Fruit fly (Drosophila melanogaster) whole organism, embryonic: ENCODE results near the gene AnxB9.

Experiments
- Bgb ChIP-seq: fragments of 200-800 bp; sonication (Bioruptor generic); IDR thresholded peaks from 2 replicates; pipeline ENCODE4 v1.3.6; 2022; ENCODE audit warnings: missing biosample characterization, missing genetic modification characterization; ENCODE audit not compliant: partially characterized antibody
- CG10321 ChIP-seq: fragments of 200-800 bp; sonication (Bioruptor generic); IDR thresholded peaks from 2 replicates; pipeline ENCODE4 v1.3.6; 2022; ENCODE audit warnings: missing biosample characterization, missing genetic modification characterization
- CG10431 ChIP-seq: fragments of 200-800 bp; sonication (Bioruptor generic); optimal IDR thresholded peaks from 3 replicates; lab custom pipeline; 2018; ENCODE audit warnings: missing biosample characterization, mild to moderate bottlenecking, missing genetic modification characterization
- CG11247 ChIP-seq: fragments of 200-800 bp; sonication (Bioruptor generic); IDR thresholded peaks from 2 replicates; pipeline ENCODE4 v1.3.6; 2022; ENCODE audit warnings: missing biosample characterization, missing genetic modification characterization
- CG12659 ChIP-seq: fragments of 200-800 bp; sonication (Bioruptor generic); optimal IDR thresholded peaks from 3 replicates; lab custom pipeline; 2017; ENCODE audit warnings: mild to moderate bottlenecking, missing biosample characterization, missing genetic modification reagents, missing genetic modification characterization
- CG13123 ChIP-seq: fragments of 200-800 bp; sonication (Bioruptor generic); optimal IDR thresholded peaks from 2 replicates; lab custom pipeline; 2016; ENCODE audit warnings: missing biosample characterization, missing genetic modification characterization
- CG14710 ChIP-seq: fragments of 200-800 bp; sonication (Bioruptor generic); optimal IDR thresholded peaks from 3 replicates; lab custom pipeline; 2019; ENCODE audit warnings: missing biosample characterization, mild to moderate bottlenecking, missing genetic modification characterization, moderate library complexity
- CG14965 ChIP-seq: fragments of 200-800 bp; sonication (Bioruptor generic); optimal IDR thresholded peaks from 2 replicates; lab custom pipeline; 2016; ENCODE audit warnings: missing biosample characterization, missing genetic modification characterization, borderline replicate concordance
- CG15073 ChIP-seq: fragments of 200-800 bp; sonication (Bioruptor generic); optimal IDR thresholded peaks from 2 replicates; lab custom pipeline; 2016; ENCODE audit warnings: missing biosample characterization, missing genetic modification characterization
- CG2120 ChIP-seq: fragments of 200-800 bp; sonication (Bioruptor generic); optimal IDR thresholded peaks from 3 replicates; lab custom pipeline; 2016; ENCODE audit warnings: missing biosample characterization, missing genetic modification characterization
- CG2202 ChIP-seq: fragments of 200-800 bp; sonication (Bioruptor generic); optimal IDR thresholded peaks from 2 replicates; lab custom pipeline; 2018; ENCODE audit warnings: missing biosample characterization, mild to moderate bottlenecking, missing genetic modification characterization
- CG2712 ChIP-seq: fragments of 200-800 bp; optimal IDR thresholded peaks from 3 replicates; lab custom pipeline; 2019; ENCODE audit warnings: missing biosample characterization, mild to moderate bottlenecking, missing genetic modification characterization, moderate library complexity
- CG31224 ChIP-seq: fragments of 200-800 bp; sonication (Bioruptor generic); IDR thresholded peaks from 2 replicates; pipeline ENCODE4 v1.3.6; 2022; ENCODE audit warnings: missing biosample characterization, missing genetic modification characterization
- CG31365 ChIP-seq: fragments of 200-800 bp; sonication (Bioruptor generic); optimal IDR thresholded peaks from 2 replicates; lab custom pipeline; 2018; ENCODE audit warnings: missing biosample characterization, mild to moderate bottlenecking, missing genetic modification characterization
- CG34376 ChIP-seq: fragments of 200-800 bp; sonication (Bioruptor generic); optimal IDR thresholded peaks from 2 replicates; lab custom pipeline; 2018; ENCODE audit warnings: missing biosample characterization, mild to moderate bottlenecking, missing genetic modification characterization
- CG4707 ChIP-seq: fragments of 200-800 bp; sonication (Bioruptor generic); optimal IDR thresholded peaks from 2 replicates; lab custom pipeline; 2018; ENCODE audit warnings: missing biosample characterization, mild to moderate bottlenecking, missing genetic modification characterization, moderate library complexity
- CG5180 ChIP-seq: fragments of 200-800 bp; sonication (Bioruptor generic); optimal IDR thresholded peaks from 3 replicates; lab custom pipeline; 2017; ENCODE audit warnings: missing biosample characterization, missing genetic modification characterization, mild to moderate bottlenecking, moderate library complexity, missing genetic modification reagents
- CG7928 ChIP-seq: fragments of 200-800 bp; sonication (Bioruptor generic); optimal IDR thresholded peaks from 2 replicates; lab custom pipeline; 2017; ENCODE audit warnings: missing biosample characterization, mild to moderate bottlenecking, missing genetic modification characterization
- CG7987 ChIP-seq: fragments of 200-800 bp; sonication (Bioruptor generic); optimal IDR thresholded peaks from 2 replicates; lab custom pipeline; 2018; ENCODE audit warnings: missing biosample characterization, mild to moderate bottlenecking, missing genetic modification characterization, moderate library complexity
- CG9609 ChIP-seq: fragments of 200-800 bp; sonication (Bioruptor generic); optimal IDR thresholded peaks from 3 replicates; lab custom pipeline; 2016; ENCODE audit warnings: missing biosample characterization, missing genetic modification characterization
- CkIIα-i1 ChIP-seq: fragments of 200-800 bp; sonication (Bioruptor generic); IDR thresholded peaks from 2 replicates; pipeline ENCODE4 v1.3.6; 2022; ENCODE audit warnings: missing biosample characterization, missing genetic modification characterization
- Dbx ChIP-seq: fragments of 200-800 bp; sonication (Bioruptor generic); IDR thresholded peaks from 3 replicates; pipeline ENCODE4 v1.3.6; 2022; ENCODE audit warnings: missing biosample characterization, missing genetic modification characterization
- Dek ChIP-seq: fragments of 200-800 bp; sonication (Bioruptor generic); optimal IDR thresholded peaks from 3 replicates; lab custom pipeline; 2019; ENCODE audit warnings: missing biosample characterization, mild to moderate bottlenecking, missing genetic modification characterization, moderate library complexity
- Dp ChIP-seq: fragments of 200-800 bp; sonication (Bioruptor generic); optimal IDR thresholded peaks from 2 replicates; lab custom pipeline; 2018; ENCODE audit warnings: missing biosample characterization, mild to moderate bottlenecking, missing genetic modification characterization, moderate library complexity
- Drgx ChIP-seq: fragments of 200-800 bp; sonication (Bioruptor generic); IDR thresholded peaks from 2 replicates; pipeline ENCODE4 v1.3.6; 2022; ENCODE audit warnings: missing biosample characterization, missing genetic modification characterization
- HLH54F ChIP-seq: fragments of 200-800 bp; sonication (Bioruptor generic); optimal IDR thresholded peaks from 3 replicates; lab custom pipeline; 2016; ENCODE audit warnings: missing biosample characterization, missing genetic modification characterization
- Hr3 ChIP-seq: fragments of 200-800 bp; sonication (Bioruptor generic); optimal IDR thresholded peaks from 3 replicates; lab custom pipeline; 2016; ENCODE audit warnings: missing biosample characterization, missing genetic modification characterization
- Hr39 ChIP-seq: fragments of >200 bp; optimal IDR thresholded peaks from 2 replicates; lab custom pipeline; 2017
- Sin3A ChIP-seq: fragments of >200 bp; optimal IDR thresholded peaks from 2 replicates; lab custom pipeline; 2018
- Sox102F ChIP-seq: fragments of 200-800 bp; sonication (Bioruptor generic); optimal IDR thresholded peaks from 2 replicates; lab custom pipeline; 2018; ENCODE audit warnings: missing biosample characterization, mild to moderate bottlenecking, missing genetic modification characterization, moderate library complexity
- amos ChIP-seq: fragments of 200-800 bp; sonication (Bioruptor generic); IDR thresholded peaks from 2 replicates; pipeline ENCODE4 v1.3.6; 2022; ENCODE audit warnings: missing biosample characterization, missing genetic modification characterization; ENCODE audit not compliant: partially characterized antibody
- bbx ChIP-seq: fragments of 200-800 bp; sonication (Bioruptor generic); IDR thresholded peaks from 2 replicates; pipeline ENCODE4 v1.3.6; 2022; ENCODE audit warnings: missing biosample characterization, missing genetic modification characterization; ENCODE audit not compliant: partially characterized antibody
- bsh ChIP-seq, 2 experiments: fragments of 200-800 bp; sonication (Bioruptor generic); optimal IDR thresholded peaks; 2 replicates each; lab custom pipeline; 2017 to 2018; ENCODE audit warnings: mild to moderate bottlenecking in 2 of 2, missing biosample characterization in 2 of 2, missing genetic modification characterization in 2 of 2, moderate library complexity in 1 of 2
- cad ChIP-seq: fragments of >200 bp; optimal IDR thresholded peaks from 2 replicates; lab custom pipeline; 2017; ENCODE audit warnings: missing biosample characterization, missing genetic modification characterization
- corto ChIP-seq: fragments of 200-800 bp; sonication (Bioruptor generic); optimal IDR thresholded peaks from 2 replicates; lab custom pipeline; 2016; ENCODE audit warnings: missing biosample characterization, mild to moderate bottlenecking, missing genetic modification characterization, moderate library complexity
- dan ChIP-seq: fragments of 200-800 bp; sonication (Bioruptor generic); IDR thresholded peaks from 2 replicates; pipeline ENCODE4 v1.3.6; 2022; ENCODE audit warnings: missing biosample characterization, missing genetic modification characterization
- grn ChIP-seq: fragments of 200-800 bp; sonication (Bioruptor generic); optimal IDR thresholded peaks from 3 replicates; lab custom pipeline; 2017; ENCODE audit warnings: missing biosample characterization, missing genetic modification characterization
- gro ChIP-seq: fragments of 200-800 bp; sonication (Bioruptor generic); optimal IDR thresholded peaks from 2 replicates; lab custom pipeline; 2016; ENCODE audit warnings: missing biosample characterization, missing genetic modification characterization
- hth ChIP-seq: fragments of >200 bp; optimal IDR thresholded peaks from 2 replicates; lab custom pipeline; 2017; ENCODE audit warnings: inconsistent platforms
- ind ChIP-seq: fragments of 200-800 bp; sonication (Bioruptor generic); optimal IDR thresholded peaks from 3 replicates; lab custom pipeline; 2016; ENCODE audit warnings: missing biosample characterization, missing genetic modification characterization
- inv ChIP-seq: fragments of 200-800 bp; sonication (Bioruptor generic); IDR thresholded peaks from 2 replicates; pipeline ENCODE4 v1.3.6; 2022; ENCODE audit warnings: missing biosample characterization, missing genetic modification characterization; ENCODE audit not compliant: partially characterized antibody
- luna ChIP-seq: fragments of 200-800 bp; sonication (Bioruptor generic); optimal IDR thresholded peaks from 2 replicates; lab custom pipeline; 2016; ENCODE audit warnings: missing biosample characterization, missing genetic modification characterization
- onecut ChIP-seq: fragments of 200-800 bp; sonication (Bioruptor generic); IDR thresholded peaks from 2 replicates; pipeline ENCODE4 v1.3.6; 2022; ENCODE audit warnings: missing biosample characterization, missing genetic modification characterization
- otp ChIP-seq: fragments of 200-800 bp; sonication (Bioruptor generic); IDR thresholded peaks from 3 replicates; pipeline ENCODE4, ENCODE4 v1.3.6; 2022; ENCODE audit warnings: missing biosample characterization, missing genetic modification characterization
- pb ChIP-seq: fragments of 200-800 bp; sonication (Bioruptor generic); optimal IDR thresholded peaks from 3 replicates; lab custom pipeline; 2016; ENCODE audit warnings: missing biosample characterization, missing genetic modification characterization
- row ChIP-seq: fragments of 200-800 bp; sonication (Bioruptor generic); IDR thresholded peaks from 3 replicates; pipeline ENCODE4 v1.3.6; 2022; ENCODE audit warnings: missing biosample characterization, missing genetic modification characterization
- slbo ChIP-seq: fragments of 200-800 bp; sonication (Bioruptor generic); IDR thresholded peaks from 2 replicates; pipeline ENCODE4 v1.3.6; 2022; ENCODE audit warnings: missing biosample characterization, missing genetic modification characterization
- tna ChIP-seq: fragments of 200-800 bp; sonication (Bioruptor generic); IDR thresholded peaks from 2 replicates; pipeline ENCODE4 v1.3.6; 2022; ENCODE audit warnings: missing biosample characterization, missing genetic modification characterization; ENCODE audit not compliant: partially characterized antibody
- unpg ChIP-seq: fragments of 200-800 bp; sonication (Bioruptor generic); optimal IDR thresholded peaks from 3 replicates; lab custom pipeline; 2018; ENCODE audit warnings: missing biosample characterization, mild to moderate bottlenecking, missing genetic modification characterization, moderate library complexity

Gene AnxB9

DNA sequence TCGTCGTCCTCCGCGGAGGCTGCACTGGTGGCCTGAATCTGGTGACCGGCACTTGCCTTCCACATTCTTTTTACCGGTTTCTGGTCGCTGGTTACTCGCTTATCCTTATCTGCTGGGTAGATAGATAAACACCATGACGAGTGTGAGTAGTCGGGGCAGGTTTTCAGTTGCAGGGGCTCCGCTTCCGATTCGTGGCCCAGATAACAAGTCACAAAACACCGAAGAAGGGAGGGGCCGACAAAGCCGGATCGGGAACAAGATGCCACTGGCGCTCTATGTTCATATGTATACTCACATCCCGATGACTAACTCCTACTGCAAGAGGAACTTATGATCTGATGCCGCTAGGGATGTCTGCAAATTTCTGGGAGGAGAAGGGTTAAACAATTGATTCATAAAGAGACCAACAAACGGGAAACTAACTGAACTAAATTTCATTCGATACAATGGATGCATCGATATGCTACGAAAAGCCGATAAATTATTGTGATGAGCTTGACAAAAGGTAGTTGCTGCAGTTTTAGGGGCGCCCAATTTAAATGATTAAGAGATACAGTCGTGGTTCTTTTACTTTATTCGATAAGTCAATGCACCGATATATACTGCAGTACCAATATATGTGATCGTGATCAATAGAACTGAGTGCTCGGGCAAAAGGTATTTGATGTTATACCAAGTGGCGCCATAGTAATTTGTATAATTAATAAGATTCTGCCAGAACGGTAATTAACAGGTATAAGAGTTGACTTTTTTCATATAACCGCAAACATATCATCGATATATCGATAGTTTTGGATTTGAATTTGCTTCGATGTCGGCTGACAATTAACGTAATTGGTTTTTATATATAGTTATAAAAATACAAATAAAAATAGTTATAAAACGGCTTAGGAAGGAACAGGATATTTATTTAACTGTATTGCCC lies 779 bp upstream of the AnxB9 start, which contains the start of gene Cortactin (continued):
- TF ChIP-seq CG12659 (GFP tag; lab: Kevin White, UChicago) (peak; percentile 62), pb (GFP tag; lab: Kevin White, UChicago) (no peak), inv (GFP tag; lab: Robert Waterston, UW) (peak; percentile 83), CG2712 (tag; lab: Kevin White, UChicago) (peak; percentile 46), CG14710 (peak; percentile 11), Hr3 (peak; percentile 5), unpg (GFP tag; lab: Kevin White, UChicago) (no peak), CG10431 (no peak), Dp (peak; percentile 99), CG7987 (no peak), grn (peak; percentile 95), bsh (GFP tag; optimal IDR thresholded peaks at IDR 0.05; lab: Kevin White, UChicago) (no peak), Sox102F (GFP tag; lab: Kevin White, UChicago) (no peak), gro (GFP tag; lab: Kevin White, UChicago) (no peak), corto (GFP tag; lab: Kevin White, UChicago) (no peak), Hr39 (lab: Kevin White, UChicago) (no peak), CG13123 (no peak), Dbx (0 out of 3 replicates have a peak, but pooled peaks have one; percentile 48), CkIIα-i1 (no peak), CG31365 (tag; lab: Kevin White, UChicago) (no peak), Drgx (GFP tag; lab: Robert Waterston, UW) (no peak), CG31224 (GFP tag; lab: Robert Waterston, UW) (no peak), CG15073 (GFP tag; lab: Kevin White, UChicago) (peak; percentile 97), CG14965 (GFP tag; lab: Kevin White, UChicago) (no peak), onecut (GFP tag; lab: Robert Waterston, UW) (peak; percentile 27; the same call in 1 of the 2 replicates), dan (GFP tag; lab: Robert Waterston, UW) (no peak), Sin3A (lab: Kevin White, UChicago) (no peak), bbx (peak; percentile 93), CG9609 (GFP tag; lab: Kevin White, UChicago) (no peak), CG10321 (GFP tag; lab: Robert Waterston, UW) (no peak), Dek (peak; percentile 1), cad (GFP tag; lab: Kevin White, UChicago) (no peak), CG5180 (GFP tag; lab: Kevin White, UChicago) (no peak), amos (peak; percentile 95), row (GFP tag; lab: Robert Waterston, UW) (peak; percentile 58), CG34376 (peak; percentile 68), CG2202 (tag; lab: Kevin White, UChicago) (no peak), CG4707 (GFP tag; lab: Kevin White, UChicago) (no peak), CG11247 (no peak), HLH54F (GFP tag; lab: Kevin White, UChicago) (no peak), CG7928 (no peak), otp (GFP tag; lab: Robert Waterston, UW) (0 out of 3 replicates have a peak, but pooled peaks have one; percentile 41), ind (GFP tag; lab: Kevin White, UChicago) (no peak), slbo (GFP tag; lab: Robert Waterston, UW) (0 out of 2 replicates have a peak, but pooled peaks have one; percentile 4), CG2120 (GFP tag; lab: Kevin White, UChicago) (peak; percentile 13), tna (peak; percentile 91), Bgb (GFP tag; lab: Robert Waterston, UW) (peak; percentile 94), luna (GFP tag; lab: Kevin White, UChicago) (no peak), hth (lab: Kevin White, UChicago) (no peak)
